Fruit fly (Drosophila melanogaster): Measurements from ENCODE around the gene Synd.

The Synd gene

DNA sequence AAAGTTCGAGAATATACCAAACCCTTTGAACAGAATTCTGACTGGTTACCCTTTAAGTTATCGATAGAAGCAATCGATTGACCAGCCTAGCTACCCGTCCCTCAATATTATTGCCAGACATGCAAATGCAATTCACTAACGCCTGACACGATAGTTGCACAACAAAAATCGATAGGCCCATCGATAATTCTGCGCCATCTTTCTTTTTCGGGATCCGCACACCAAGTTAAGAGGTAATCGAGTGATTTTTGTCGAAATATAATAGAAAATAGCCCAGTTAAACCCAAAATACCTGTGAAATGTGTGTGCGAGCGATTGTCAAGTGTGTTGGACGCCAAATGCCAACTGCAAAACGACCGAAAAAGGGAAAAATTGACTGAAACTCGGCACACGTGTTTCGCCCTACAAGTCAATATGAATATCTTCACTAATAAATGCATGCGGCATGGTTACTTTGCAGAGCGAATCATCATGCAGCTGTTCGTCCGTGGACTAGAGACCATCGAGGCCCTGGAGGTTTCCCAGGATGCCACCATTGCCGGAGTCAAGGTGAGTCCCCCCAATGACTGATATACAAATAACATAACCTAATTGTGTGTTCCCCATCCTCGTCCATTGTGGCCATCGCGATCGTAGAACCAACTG lies 17.9 kb downstream of the Synd start, which contains the start of gene RpS30:
TSS of gene RpS30 (plus strand) at position 122 of the 645 bp plus-strand sequence.
- no peak for TF ChIP-seq Ets96B (tag; optimal IDR thresholded peaks at IDR 0.05)
- no peak for TF ChIP-seq CG7368 (GFP tag; optimal IDR thresholded peaks at IDR 0.05)
- TF ChIP-seq CG6854 (GFP tag; optimal IDR thresholded peaks at IDR 0.05): no peak
- TF ChIP-seq cyc (GFP tag; optimal IDR thresholded peaks at IDR 0.05): no peak
- no peak for TF ChIP-seq net (GFP tag; optimal IDR thresholded peaks at IDR 0.05)
- TF ChIP-seq CG11762 (GFP tag; optimal IDR thresholded peaks at IDR 0.05; ENCODE audit: insufficient read depth): no peak
- no peak for TF ChIP-seq CG11294 (GFP tag; IDR thresholded peaks at IDR 0.05)
- no peak for TF ChIP-seq Eip75B (GFP tag; optimal IDR thresholded peaks at IDR 0.05)
- TF ChIP-seq CG6163 (GFP tag; IDR thresholded peaks at IDR 0.05): no peak; the same call in 2 of the 3 replicates
- no peak for TF ChIP-seq Met (GFP tag; optimal IDR thresholded peaks at IDR 0.05)
- TF ChIP-seq vri (GFP tag; optimal IDR thresholded peaks at IDR 0.05): no peak
- no peak for TF ChIP-seq CG6276 (GFP tag; optimal IDR thresholded peaks at IDR 0.05)
- peak; percentile 0 for TF ChIP-seq Smox (GFP tag; optimal IDR thresholded peaks at IDR 0.05)
- no peak for TF ChIP-seq CG8119 (GFP tag; IDR thresholded peaks at IDR 0.05)
- no peak for TF ChIP-seq dac (GFP tag; optimal IDR thresholded peaks at IDR 0.05)
- TF ChIP-seq acj6 (GFP tag; optimal IDR thresholded peaks at IDR 0.05): no peak
- no peak for TF ChIP-seq salr (GFP tag; optimal IDR thresholded peaks at IDR 0.05)
- TF ChIP-seq ss (GFP tag; optimal IDR thresholded peaks at IDR 0.05): no peak
- TF ChIP-seq svp (GFP tag): no peak
- TF ChIP-seq lz (GFP tag; optimal IDR thresholded peaks at IDR 0.05): peak; percentile 44
- TF ChIP-seq Eip78C (GFP tag): peak; percentile 18
- TF ChIP-seq topi (GFP tag; optimal IDR thresholded peaks at IDR 0.05): no peak
- no peak for TF ChIP-seq CG6808 (GFP tag; optimal IDR thresholded peaks at IDR 0.05)
- TF ChIP-seq CG3032 (tag; optimal IDR thresholded peaks at IDR 0.05): peak; percentile 30
- TF ChIP-seq CG1621 (tag; optimal IDR thresholded peaks at IDR 0.05): no peak
- no peak for TF ChIP-seq fd59A (GFP tag; optimal IDR thresholded peaks at IDR 0.05)
- peak; percentile 43 for TF ChIP-seq esn (GFP tag; optimal IDR thresholded peaks at IDR 0.05)
- TF ChIP-seq CG3919 (GFP tag; optimal IDR thresholded peaks at IDR 0.05): no peak
- TF ChIP-seq CG8319 (GFP tag; optimal IDR thresholded peaks at IDR 0.05): no peak
- TF ChIP-seq Gug (GFP tag; IDR thresholded peaks at IDR 0.05): no peak
- no peak for TF ChIP-seq fd85E (GFP tag; optimal IDR thresholded peaks at IDR 0.05)
- no peak for TF ChIP-seq CG11902 (GFP tag; optimal IDR thresholded peaks at IDR 0.05)
- peak; percentile 11 for TF ChIP-seq CG31627 (GFP tag; optimal IDR thresholded peaks at IDR 0.05)
- no peak for TF ChIP-seq CG10669 (GFP tag; optimal IDR thresholded peaks at IDR 0.05)
- no peak for TF ChIP-seq fkh (GFP tag; optimal IDR thresholded peaks at IDR 0.05)
- TF ChIP-seq Eip93F (GFP tag; optimal IDR thresholded peaks at IDR 0.05): no peak
- no peak for TF ChIP-seq Hr4 (GFP tag; optimal IDR thresholded peaks at IDR 0.05)
- no peak for TF ChIP-seq CG32006 (GFP tag; optimal IDR thresholded peaks at IDR 0.05)
- TF ChIP-seq CG9139 (GFP tag; optimal IDR thresholded peaks at IDR 0.05): no peak
- no peak for TF ChIP-seq Sox102F (GFP tag; optimal IDR thresholded peaks at IDR 0.05)
- no peak for TF ChIP-seq CG15336 (GFP tag; IDR thresholded peaks at IDR 0.05)
- TF ChIP-seq CG10631 (GFP tag; optimal IDR thresholded peaks at IDR 0.05): no peak
- TF ChIP-seq CG6792 (GFP tag; optimal IDR thresholded peaks at IDR 0.05): no peak
- no peak for TF ChIP-seq CG8632 (GFP tag; optimal IDR thresholded peaks at IDR 0.05)
- no peak for TF ChIP-seq CG4318 (GFP tag; optimal IDR thresholded peaks at IDR 0.05)
- TF ChIP-seq achi (GFP tag; optimal IDR thresholded peaks at IDR 0.05): no peak
- TF ChIP-seq Sox15 (GFP tag; optimal IDR thresholded peaks at IDR 0.05): no peak
- TF ChIP-seq CG16779 (tag; optimal IDR thresholded peaks at IDR 0.05): no peak
- no peak for TF ChIP-seq Hr39 (GFP tag; optimal IDR thresholded peaks at IDR 0.05)
- TF ChIP-seq Ets21C (GFP tag; optimal IDR thresholded peaks at IDR 0.05): no peak
- no peak for TF ChIP-seq spab (GFP tag; optimal IDR thresholded peaks at IDR 0.05)
- TF ChIP-seq Hr38 (GFP tag; optimal IDR thresholded peaks at IDR 0.05): no peak
